Worm (Caenorhabditis elegans) whole organism, L4 larva: Measurements from ENCODE around the gene Y48A6B.14.

Experiments used
- D1046.2 ChIP-seq: fragments of 200-800 bp; sonication (Bioruptor generic); IDR thresholded peaks from 2 replicates; pipeline ENCODE4 v1.3.6; 2022; ENCODE audit warnings: missing genetic modification characterization, missing compliant biosample characterization
- F26F4.8 ChIP-seq: fragments of 200-800 bp; sonication (Bioruptor generic); conservative IDR thresholded peaks from 2 replicates; pipeline ENCODE4 v1.3.6; 2022; ENCODE audit warnings: missing genetic modification characterization, missing compliant biosample characterization
- F49E8.2 ChIP-seq: sonication (generic microtip); optimal IDR thresholded peaks from 2 replicates; lab custom pipeline; 2016; ENCODE audit warnings: missing compliant biosample characterization, mild to moderate bottlenecking, missing genetic modification characterization, borderline replicate concordance
- T20F7.1 ChIP-seq: fragments of 200-800 bp; sonication (Bioruptor generic); optimal IDR thresholded peaks from 2 replicates; lab custom pipeline; 2018; ENCODE audit warnings: mild to moderate bottlenecking, missing genetic modification characterization, missing compliant biosample characterization
- T26A8.4 ChIP-seq: fragments of 200-800 bp; sonication (Bioruptor generic); IDR thresholded peaks from 2 replicates; pipeline ENCODE4 v1.3.6; 2022; ENCODE audit warnings: missing genetic modification characterization, missing compliant biosample characterization
- Y105C5A.15 ChIP-seq: fragments of 200-800 bp; sonication (Bioruptor generic); IDR thresholded peaks from 2 replicates; pipeline ENCODE4 v1.3.6; 2022; ENCODE audit warnings: missing genetic modification characterization, missing compliant biosample characterization
- Y48G9A.11 ChIP-seq: fragments of 200-800 bp; sonication (Bioruptor generic); IDR thresholded peaks from 2 replicates; pipeline ENCODE4 v1.3.6; 2022; ENCODE audit warnings: missing genetic modification reagents, missing genetic modification characterization, missing compliant biosample characterization
- Y5F2A.4 ChIP-seq: fragments of 200-800 bp; sonication (Bioruptor generic); optimal IDR thresholded peaks from 2 replicates; lab custom pipeline; 2018; ENCODE audit warnings: mild to moderate bottlenecking, missing genetic modification characterization, missing compliant biosample characterization
- Y75B8A.6 ChIP-seq: fragments of 200-800 bp; sonication (Bioruptor generic); IDR thresholded peaks from 2 replicates; pipeline ENCODE4 v1.3.6; 2022; ENCODE audit warnings: missing genetic modification reagents, missing genetic modification characterization, missing compliant biosample characterization
- ZK546.5 ChIP-seq, 2 experiments: sonication (generic microtip); optimal IDR thresholded peaks; 2 replicates each; lab custom pipeline; 2017; ENCODE audit warnings: missing biosample characterization in 2 of 2, missing genetic modification characterization in 2 of 2
- aha-1 ChIP-seq: fragments of 150-350 bp; peaks from one replicate; lab custom pipeline; 2014; ENCODE audit warnings: missing biosample characterization, missing genetic modification characterization
- aly-2 ChIP-seq: sonication (generic microtip); optimal IDR thresholded peaks from 2 replicates; lab custom pipeline; 2018; ENCODE audit warnings: missing biosample characterization, missing genetic modification characterization
- arid-1 ChIP-seq: fragments of 200-800 bp; sonication (Bioruptor generic); conservative IDR thresholded peaks from 2 replicates; pipeline ENCODE4 v1.3.6; 2022; ENCODE audit warnings: missing genetic modification reagents, missing genetic modification characterization, missing compliant biosample characterization
- ceh-20 ChIP-seq: fragments of 200-800 bp; sonication (Bioruptor generic); IDR thresholded peaks from 2 replicates; pipeline ENCODE4 v1.3.6; 2022; ENCODE audit warnings: missing genetic modification reagents, missing genetic modification characterization, missing compliant biosample characterization
- ceh-44 ChIP-seq: fragments of 200-800 bp; sonication (Bioruptor generic); IDR thresholded peaks from 2 replicates; pipeline ENCODE4 v1.3.6; 2022; ENCODE audit warnings: missing genetic modification reagents, missing genetic modification characterization, missing compliant biosample characterization
- ceh-62 ChIP-seq: sonication (generic microtip); optimal IDR thresholded peaks from 2 replicates; lab custom pipeline; 2017; ENCODE audit warnings: missing biosample characterization, missing genetic modification characterization
- daf-8 ChIP-seq: fragments of 200-800 bp; sonication (Bioruptor generic); IDR thresholded peaks from 2 replicates; pipeline ENCODE4 v1.3.6; 2022; ENCODE audit warnings: missing genetic modification characterization, missing compliant biosample characterization
- dmd-6 ChIP-seq: fragments of 200-800 bp; sonication (Bioruptor generic); IDR thresholded peaks from 2 replicates; pipeline ENCODE4 v1.3.6; 2022; ENCODE audit warnings: missing genetic modification reagents, missing genetic modification characterization, missing compliant biosample characterization
- dmd-8 ChIP-seq: fragments of 200-800 bp; sonication (Bioruptor generic); IDR thresholded peaks from 2 replicates; pipeline ENCODE4 v1.3.6; 2022; ENCODE audit warnings: missing genetic modification characterization, missing compliant biosample characterization
- dmd-9 ChIP-seq: fragments of 200-800 bp; sonication (Bioruptor generic); IDR thresholded peaks from 2 replicates; pipeline ENCODE4 v1.3.6; 2022; ENCODE audit warnings: missing genetic modification reagents, missing genetic modification characterization, missing compliant biosample characterization
- dpl-1 ChIP-seq: fragments of 150-350 bp; optimal IDR thresholded peaks from 2 replicates; lab custom pipeline; 2014; ENCODE audit warnings: missing biosample characterization, missing genetic modification reagents, missing genetic modification characterization
- dve-1 ChIP-seq: sonication (generic microtip); optimal IDR thresholded peaks from 2 replicates; lab custom pipeline; 2017; ENCODE audit warnings: antibody characterized with exemption, mild to moderate bottlenecking, missing genetic modification characterization, missing compliant biosample characterization; ENCODE audit not compliant: insufficient read depth
- egl-43 ChIP-seq: fragments of 200-800 bp; sonication (Bioruptor generic); IDR thresholded peaks from 2 replicates; pipeline ENCODE4 v1.3.6; 2022; ENCODE audit warnings: missing genetic modification reagents, missing genetic modification characterization, missing compliant biosample characterization
- fkh-10 ChIP-seq: fragments of 150-350 bp; optimal IDR thresholded peaks from 2 replicates; lab custom pipeline; 2014; ENCODE audit warnings: missing biosample characterization, missing genetic modification reagents, missing genetic modification characterization
- hlh-30 ChIP-seq: sonication (generic microtip); optimal IDR thresholded peaks from 2 replicates; lab custom pipeline; 2017; ENCODE audit warnings: antibody characterized with exemption, mild to moderate bottlenecking, missing genetic modification characterization, missing compliant biosample characterization; ENCODE audit not compliant: insufficient read depth
- hmg-1.1 ChIP-seq: fragments of 200-800 bp; sonication (Bioruptor generic); IDR thresholded peaks from 2 replicates; pipeline ENCODE4 v1.3.6; 2022; ENCODE audit warnings: missing genetic modification reagents, missing genetic modification characterization, missing compliant biosample characterization
- jun-1 ChIP-seq: fragments of 150-350 bp; optimal IDR thresholded peaks from 2 replicates; lab custom pipeline; 2014; ENCODE audit warnings: missing biosample characterization, missing genetic modification reagents, missing genetic modification characterization
- lin-13 ChIP-seq: fragments of 150-350 bp; optimal IDR thresholded peaks from 2 replicates; lab custom pipeline; 2014; ENCODE audit warnings: missing biosample characterization, missing genetic modification reagents, missing genetic modification characterization
- lin-38 ChIP-seq: fragments of 200-800 bp; sonication (Bioruptor generic); IDR thresholded peaks from 2 replicates; pipeline ENCODE4 v1.3.6; 2022; ENCODE audit warnings: missing genetic modification reagents, missing genetic modification characterization, missing compliant biosample characterization
- lin-39 ChIP-seq: fragments of 150-350 bp; optimal IDR thresholded peaks from 2 replicates; lab custom pipeline; 2014; ENCODE audit warnings: missing biosample characterization, missing genetic modification reagents, missing genetic modification characterization
- lir-3 ChIP-seq: sonication (generic microtip); optimal IDR thresholded peaks from 2 replicates; lab custom pipeline; 2016; ENCODE audit warnings: mild to moderate bottlenecking, missing genetic modification characterization, missing compliant biosample characterization
- lsy-2 ChIP-seq, 2 experiments: fragments of 150-350 bp in 1 of 2; sonication (generic microtip) in 1 of 2; optimal IDR thresholded peaks; 2 replicates each; lab custom pipeline; 2014 to 2017; ENCODE audit warnings: missing biosample characterization in 2 of 2, missing genetic modification characterization in 2 of 2
- madf-9 ChIP-seq: fragments of 200-800 bp; sonication (Bioruptor generic); conservative IDR thresholded peaks from 2 replicates; pipeline ENCODE4 v1.3.6; 2022; ENCODE audit warnings: missing genetic modification reagents, missing genetic modification characterization, missing compliant biosample characterization
- mdl-1 ChIP-seq, 2 experiments: fragments of 150-350 bp in 1 of 2; sonication (generic microtip) in 1 of 2; optimal IDR thresholded peaks; 2 replicates each; lab custom pipeline; 2014 to 2017; ENCODE audit warnings: missing biosample characterization in 2 of 2, missing genetic modification characterization in 2 of 2
- mdt-29 ChIP-seq: fragments of 200-800 bp; sonication (Bioruptor generic); IDR thresholded peaks from 2 replicates; pipeline ENCODE4 v1.3.6; 2022; ENCODE audit warnings: missing genetic modification reagents, missing genetic modification characterization, missing compliant biosample characterization
- mep-1 ChIP-seq: fragments of 150-350 bp; sonication (generic microtip); optimal IDR thresholded peaks from 3 replicates; lab custom pipeline; 2014; ENCODE audit warnings: missing biosample characterization, missing genetic modification characterization
- mes-2 ChIP-seq: sonication (generic microtip); optimal IDR thresholded peaks from 2 replicates; lab custom pipeline; 2016; ENCODE audit warnings: missing genotype, mild to moderate bottlenecking, missing genetic modification characterization, missing compliant biosample characterization; ENCODE audit not compliant: poor library complexity, severe bottlenecking
- mxl-2 ChIP-seq: fragments of 200-800 bp; sonication (Bioruptor generic); conservative IDR thresholded peaks from 2 replicates; pipeline ENCODE4 v1.3.6; 2022; ENCODE audit warnings: missing genetic modification reagents, missing genetic modification characterization, missing compliant biosample characterization
- nhr-25 ChIP-seq: sonication (generic microtip); optimal IDR thresholded peaks from 2 replicates; lab custom pipeline; 2017; ENCODE audit warnings: missing genetic modification characterization, mild to moderate bottlenecking, missing compliant biosample characterization, antibody characterized with exemption, moderate library complexity, borderline replicate concordance; ENCODE audit not compliant: insufficient read depth
- nhr-42 ChIP-seq: fragments of 200-800 bp; sonication (Bioruptor generic); IDR thresholded peaks from 2 replicates; pipeline ENCODE4 v1.3.6; 2022; ENCODE audit warnings: missing genetic modification characterization, missing compliant biosample characterization
- nhr-76 ChIP-seq: fragments of 150-350 bp; optimal IDR thresholded peaks from 2 replicates; lab custom pipeline; 2014; ENCODE audit warnings: missing biosample characterization, missing genetic modification characterization
- php-3 ChIP-seq: fragments of 200-800 bp; sonication (Bioruptor generic); IDR thresholded peaks from 2 replicates; pipeline ENCODE4 v1.3.6; 2022; ENCODE audit warnings: missing genetic modification reagents, missing genetic modification characterization, missing compliant biosample characterization
- pqm-1 ChIP-seq: sonication (generic microtip); optimal IDR thresholded peaks from 2 replicates; lab custom pipeline; 2017; ENCODE audit warnings: missing biosample characterization, missing genetic modification characterization
- skn-1 ChIP-seq: fragments of 150-350 bp; optimal IDR thresholded peaks from 2 replicates; lab custom pipeline; 2014; ENCODE audit warnings: missing biosample characterization, missing genetic modification characterization
- snpc-4 ChIP-seq: fragments of 150-350 bp; optimal IDR thresholded peaks from 2 replicates; lab custom pipeline; 2014; ENCODE audit warnings: missing biosample characterization, missing genetic modification characterization
- tra-1 ChIP-seq: fragments of 200-800 bp; sonication (Bioruptor generic); IDR thresholded peaks from 2 replicates; pipeline ENCODE4 v1.3.6; 2022; ENCODE audit warnings: missing genetic modification reagents, missing genetic modification characterization, missing compliant biosample characterization
- unc-130 ChIP-seq: sonication (generic microtip); optimal IDR thresholded peaks from 2 replicates; lab custom pipeline; 2016; ENCODE audit warnings: missing genetic modification reagents, missing genetic modification characterization, missing compliant biosample characterization
- unc-39 ChIP-seq: sonication (generic microtip); optimal IDR thresholded peaks from 2 replicates; lab custom pipeline; 2017; ENCODE audit warnings: missing biosample characterization, missing genetic modification characterization
- zfp-2 ChIP-seq: sonication (generic microtip); optimal IDR thresholded peaks from 2 replicates; lab custom pipeline; 2016; ENCODE audit warnings: mild to moderate bottlenecking, missing genetic modification characterization, missing compliant biosample characterization

The Y48A6B.14 gene

ce11 chrIII:11036640-11037039 lies 5.2 kb downstream of the Y48A6B.14 start, which contains the start of gene spat-2:
TSS of gene spat-2 (plus strand) at chrIII:11036940.
- TF ChIP-seq snpc-4 (tag; lab: Kevin White, UChicago) (no peak), D1046.2 (GFP tag; lab: Robert Waterston, UW) (0 out of 2 replicates have a peak, but pooled peaks have one; percentile 6), aha-1 (tag; lab: Kevin White, UChicago) (peak; percentile 24)

- TF ChIP-seq hlh-30 (tag; lab: Kevin White, UChicago) (peak; percentile 25), T26A8.4 (GFP tag; lab: Robert Waterston, UW) (no peak), php-3 (GFP tag; lab: Robert Waterston, UW) (no peak), jun-1 (tag; lab: Kevin White, UChicago) (no peak), mdl-1 (tag; optimal IDR thresholded peaks at IDR 0.05; lab: Kevin White, UChicago) (no peak), F49E8.2 (tag; lab: Kevin White, UChicago) (no peak), Y5F2A.4 (GFP tag; lab: Kevin White, UChicago) (no peak), nhr-76 (tag; lab: Kevin White, UChicago) (no peak), lin-13 (GFP tag; lab: Kevin White, UChicago) (no peak), ceh-62 (tag; lab: Kevin White, UChicago) (no peak), lsy-2 (tag; optimal IDR thresholded peaks at IDR 0.05; lab: Kevin White, UChicago) (peak in 1 of 2 experiments; percentile 71), unc-130 (GFP tag; lab: Kevin White, UChicago) (no peak), arid-1 (GFP tag; lab: Robert Waterston, UW) (no peak), lin-38 (GFP tag; lab: Robert Waterston, UW) (peak; percentile 60), pqm-1 (tag; lab: Kevin White, UChicago) (no peak), madf-9 (GFP tag; lab: Robert Waterston, UW) (no peak), ceh-20 (no peak), aha-1 (tag; lab: Kevin White, UChicago) (peak; percentile 99), D1046.2 (GFP tag; lab: Robert Waterston, UW) (no peak), nhr-25 (tag; lab: Kevin White, UChicago) (no peak), dmd-8 (GFP tag; lab: Robert Waterston, UW) (no peak), mxl-2 (GFP tag; lab: Robert Waterston, UW) (no peak), ZK546.5 (tag; optimal IDR thresholded peaks at IDR 0.05; lab: Kevin White, UChicago) (no peak), skn-1 (no peak), Y105C5A.15 (GFP tag; lab: Robert Waterston, UW) (no peak), daf-8 (no peak), dmd-9 (no peak), unc-39 (tag; lab: Kevin White, UChicago) (no peak), nhr-42 (GFP tag; lab: Robert Waterston, UW) (no peak), T20F7.1 (no peak), aly-2 (no peak), tra-1 (no peak), mep-1 (tag; lab: Kevin White, UChicago) (peak; percentile 45), dmd-6 (peak; percentile 21; the same call in 1 of the 2 replicates), lin-39 (no peak), mdt-29 (GFP tag; lab: Robert Waterston, UW) (no peak), lir-3 (tag; lab: Kevin White, UChicago) (no peak), Y75B8A.6 (GFP tag; lab: Robert Waterston, UW) (no peak), hmg-1.1 (peak; percentile 51; the same call in 1 of the 2 replicates), ceh-44 (GFP tag; lab: Robert Waterston, UW) (no peak), Y48G9A.11 (no peak), egl-43 (GFP tag; lab: Robert Waterston, UW) (no peak), fkh-10 (no peak), dve-1 (tag; lab: Kevin White, UChicago) (peak; percentile 14), F26F4.8 (GFP tag; lab: Robert Waterston, UW) (no peak), zfp-2 (tag; lab: Kevin White, UChicago) (no peak), mes-2 (tag; lab: Kevin White, UChicago) (peak; percentile 53), dpl-1 (GFP tag; lab: Kevin White, UChicago) (no peak)
These were observed 7.8 kb downstream of the Y48A6B.14 start for ce11 chrIII:11039250-11039649.
